Worm (Caenorhabditis elegans) whole organism, L4 larva: ENCODE measurements around the gene fbxa-11.
A peak's percentile ranks its signal among the peaks of the same experiment; 100 is the strongest.
"Not testable (repeated sequence)": the region's sequence is repeated elsewhere in the genome, so short reads cannot be mapped to it uniquely, and the experiment has no call there.

Source experiments
- F10B5.3 ChIP-seq: sonication (generic microtip); optimal IDR thresholded peaks from 2 replicates; lab custom pipeline; 2016; ENCODE audit warnings: mild to moderate bottlenecking, missing genetic modification characterization, missing compliant biosample characterization
- F37D6.2 ChIP-seq: sonication (generic microtip); optimal IDR thresholded peaks from 2 replicates; lab custom pipeline; 2016; ENCODE audit warnings: mild to moderate bottlenecking, missing genetic modification characterization, missing compliant biosample characterization
- T20F7.1 ChIP-seq: fragments of 200-800 bp; sonication (Bioruptor generic); optimal IDR thresholded peaks from 2 replicates; lab custom pipeline; 2018; ENCODE audit warnings: mild to moderate bottlenecking, missing genetic modification characterization, missing compliant biosample characterization
- Y75B8A.6 ChIP-seq: fragments of 200-800 bp; sonication (Bioruptor generic); IDR thresholded peaks from 2 replicates; pipeline ENCODE4 v1.3.6; 2022; ENCODE audit warnings: missing genetic modification reagents, missing genetic modification characterization, missing compliant biosample characterization
- aha-1 ChIP-seq: fragments of 150-350 bp; peaks from one replicate; lab custom pipeline; 2014; ENCODE audit warnings: missing biosample characterization, missing genetic modification characterization
- aly-2 ChIP-seq: sonication (generic microtip); optimal IDR thresholded peaks from 2 replicates; lab custom pipeline; 2018; ENCODE audit warnings: missing biosample characterization, missing genetic modification characterization
- ceh-44 ChIP-seq: fragments of 200-800 bp; sonication (Bioruptor generic); IDR thresholded peaks from 2 replicates; pipeline ENCODE4 v1.3.6; 2022; ENCODE audit warnings: missing genetic modification reagents, missing genetic modification characterization, missing compliant biosample characterization
- ceh-62 ChIP-seq: sonication (generic microtip); optimal IDR thresholded peaks from 2 replicates; lab custom pipeline; 2017; ENCODE audit warnings: missing biosample characterization, missing genetic modification characterization
- ceh-82 ChIP-seq: sonication (generic microtip); optimal IDR thresholded peaks from 2 replicates; lab custom pipeline; 2017; ENCODE audit warnings: missing biosample characterization, missing genetic modification characterization
- cey-2 ChIP-seq: sonication (generic microtip); optimal IDR thresholded peaks from 3 replicates; lab custom pipeline; 2017; ENCODE audit warnings: missing genetic modification characterization, mild to moderate bottlenecking, missing compliant biosample characterization, antibody characterized with exemption, borderline replicate concordance; ENCODE audit not compliant: insufficient read depth
- daf-16 ChIP-seq, 3 experiments: sonication (generic microtip); optimal IDR thresholded peaks; 2 replicates each; lab custom pipeline; 2016 to 2017; ENCODE audit warnings: missing genetic modification characterization in 3 of 3, missing genetic modification reagents in 3 of 3, mild to moderate bottlenecking in 2 of 3, missing compliant biosample characterization in 2 of 3, missing biosample characterization in 1 of 3, moderate library complexity in 1 of 3
- daf-8 ChIP-seq: fragments of 200-800 bp; sonication (Bioruptor generic); IDR thresholded peaks from 2 replicates; pipeline ENCODE4 v1.3.6; 2022; ENCODE audit warnings: missing genetic modification characterization, missing compliant biosample characterization
- dmd-6 ChIP-seq: fragments of 200-800 bp; sonication (Bioruptor generic); IDR thresholded peaks from 2 replicates; pipeline ENCODE4 v1.3.6; 2022; ENCODE audit warnings: missing genetic modification reagents, missing genetic modification characterization, missing compliant biosample characterization
- dmd-9 ChIP-seq: fragments of 200-800 bp; sonication (Bioruptor generic); IDR thresholded peaks from 2 replicates; pipeline ENCODE4 v1.3.6; 2022; ENCODE audit warnings: missing genetic modification reagents, missing genetic modification characterization, missing compliant biosample characterization
- duxl-1 ChIP-seq: sonication (generic microtip); optimal IDR thresholded peaks from 2 replicates; lab custom pipeline; 2016; ENCODE audit warnings: mild to moderate bottlenecking, missing genetic modification characterization, moderate library complexity, missing compliant biosample characterization; ENCODE audit not compliant: poor library complexity
- dve-1 ChIP-seq: sonication (generic microtip); optimal IDR thresholded peaks from 2 replicates; lab custom pipeline; 2017; ENCODE audit warnings: antibody characterized with exemption, mild to moderate bottlenecking, missing genetic modification characterization, missing compliant biosample characterization; ENCODE audit not compliant: insufficient read depth
- fkh-10 ChIP-seq: fragments of 150-350 bp; optimal IDR thresholded peaks from 2 replicates; lab custom pipeline; 2014; ENCODE audit warnings: missing biosample characterization, missing genetic modification reagents, missing genetic modification characterization
- gei-8 ChIP-seq: fragments of 200-800 bp; sonication (Bioruptor generic); optimal IDR thresholded peaks from 2 replicates; lab custom pipeline; 2018; ENCODE audit warnings: mild to moderate bottlenecking, missing genetic modification characterization, missing compliant biosample characterization
- hif-1 ChIP-seq, 2 experiments: sonication (generic microtip); optimal IDR thresholded peaks; 2 replicates each; lab custom pipeline; 2016 to 2017; ENCODE audit warnings: missing compliant biosample characterization in 2 of 2, missing genetic modification characterization in 2 of 2, missing genetic modification reagents in 2 of 2, missing genotype in 2 of 2, mild to moderate bottlenecking in 1 of 2
- hlh-11 ChIP-seq: fragments of 200-800 bp; sonication (Bioruptor generic); optimal IDR thresholded peaks from 2 replicates; lab custom pipeline; 2018; ENCODE audit warnings: mild to moderate bottlenecking, missing genetic modification characterization, missing compliant biosample characterization
- jun-1 ChIP-seq: fragments of 150-350 bp; optimal IDR thresholded peaks from 2 replicates; lab custom pipeline; 2014; ENCODE audit warnings: missing biosample characterization, missing genetic modification reagents, missing genetic modification characterization
- lin-29 ChIP-seq: fragments of 200-800 bp; sonication (Bioruptor generic); IDR thresholded peaks from 2 replicates; pipeline ENCODE4 v1.3.6; 2022; ENCODE audit warnings: missing genetic modification reagents, missing genetic modification characterization, missing compliant biosample characterization
- lir-3 ChIP-seq: sonication (generic microtip); optimal IDR thresholded peaks from 2 replicates; lab custom pipeline; 2016; ENCODE audit warnings: mild to moderate bottlenecking, missing genetic modification characterization, missing compliant biosample characterization
- mep-1 ChIP-seq: fragments of 150-350 bp; sonication (generic microtip); optimal IDR thresholded peaks from 3 replicates; lab custom pipeline; 2014; ENCODE audit warnings: missing biosample characterization, missing genetic modification characterization
- nhr-11 ChIP-seq: fragments of 150-350 bp; optimal IDR thresholded peaks from 2 replicates; lab custom pipeline; 2014; ENCODE audit warnings: missing biosample characterization, missing genetic modification characterization
- nhr-111 ChIP-seq: fragments of 200-800 bp; sonication (Bioruptor generic); optimal IDR thresholded peaks from 2 replicates; lab custom pipeline; 2018; ENCODE audit warnings: mild to moderate bottlenecking, missing genetic modification characterization, missing compliant biosample characterization
- nhr-28 ChIP-seq: fragments of 150-350 bp; optimal IDR thresholded peaks from 2 replicates; lab custom pipeline; 2014; ENCODE audit warnings: missing biosample characterization, missing genetic modification characterization
- nhr-48 ChIP-seq: sonication (generic microtip); optimal IDR thresholded peaks from 2 replicates; lab custom pipeline; 2016; ENCODE audit warnings: mild to moderate bottlenecking, missing genetic modification characterization, missing compliant biosample characterization
- pqm-1 ChIP-seq: sonication (generic microtip); optimal IDR thresholded peaks from 2 replicates; lab custom pipeline; 2017; ENCODE audit warnings: missing biosample characterization, missing genetic modification characterization
- skn-1 ChIP-seq: fragments of 150-350 bp; optimal IDR thresholded peaks from 2 replicates; lab custom pipeline; 2014; ENCODE audit warnings: missing biosample characterization, missing genetic modification characterization
- spr-1 ChIP-seq: sonication (generic microtip); optimal IDR thresholded peaks from 2 replicates; lab custom pipeline; 2016; ENCODE audit warnings: mild to moderate bottlenecking, missing genetic modification characterization, missing compliant biosample characterization
- tra-1 ChIP-seq: fragments of 200-800 bp; sonication (Bioruptor generic); IDR thresholded peaks from 2 replicates; pipeline ENCODE4 v1.3.6; 2022; ENCODE audit warnings: missing genetic modification reagents, missing genetic modification characterization, missing compliant biosample characterization
- unc-39 ChIP-seq: sonication (generic microtip); optimal IDR thresholded peaks from 2 replicates; lab custom pipeline; 2017; ENCODE audit warnings: missing biosample characterization, missing genetic modification characterization
- unc-62 ChIP-seq, 3 experiments: fragments of 150-350 bp in 1 of 3; sonication (generic microtip); optimal IDR thresholded peaks in 2 of 3; peaks in 1 of 3; 1 replicate in 1 of 3; 2 replicates in 2 of 3; lab custom pipeline; 2014 to 2017; ENCODE audit warnings: missing biosample characterization in 3 of 3, missing genetic modification characterization in 3 of 3, missing genetic modification reagents in 3 of 3, missing genotype in 1 of 3
- vab-7 ChIP-seq: fragments of 200-800 bp; sonication (Bioruptor generic); IDR thresholded peaks from 2 replicates; pipeline ENCODE4 v1.3.6; 2022; ENCODE audit warnings: missing genetic modification reagents, missing genetic modification characterization, missing compliant biosample characterization
- zfp-3 ChIP-seq: fragments of 200-800 bp; sonication (Bioruptor generic); conservative IDR thresholded peaks from 2 replicates; pipeline ENCODE4 v1.3.6; 2022; ENCODE audit warnings: missing genetic modification reagents, missing genetic modification characterization, missing compliant biosample characterization
- ztf-11 ChIP-seq: fragments of 150-350 bp; optimal IDR thresholded peaks from 2 replicates; lab custom pipeline; 2014; ENCODE audit warnings: missing biosample characterization, missing genetic modification characterization

Gene fbxa-11

ce11 chrIII:916897-917296 lies 33.8 kb upstream of the fbxa-11 start, which contains the start of gene idpp-13:
TSS of gene idpp-13 (minus strand) at chrIII:916997.
- no peak for TF ChIP-seq mep-1
- TF ChIP-seq skn-1 (tag; lab: Kevin White, UChicago), result no peak
- no peak for TF ChIP-seq hif-1 (tag; optimal IDR thresholded peaks at IDR 0.05; lab: Kevin White, UChicago)
- no peak for TF ChIP-seq ceh-82 (tag; lab: Kevin White, UChicago)
- TF ChIP-seq aly-2 (tag; lab: Kevin White, UChicago), result no peak
- TF ChIP-seq ceh-44 (GFP tag; lab: Robert Waterston, UW), result no peak
- TF ChIP-seq zfp-3 (GFP tag; lab: Robert Waterston, UW), result no peak
- no peak for TF ChIP-seq T20F7.1 (GFP tag; lab: Kevin White, UChicago)
- TF ChIP-seq F37D6.2 (tag; lab: Kevin White, UChicago), result no peak
- TF ChIP-seq daf-8 (GFP tag; lab: Robert Waterston, UW), result no peak
- TF ChIP-seq lin-29 (GFP tag; lab: Robert Waterston, UW), result no peak
- TF ChIP-seq cey-2 (tag; lab: Kevin White, UChicago), result no peak
- no peak for TF ChIP-seq ceh-62 (tag; lab: Kevin White, UChicago)

- TF ChIP-seq fkh-10 (GFP tag; lab: Kevin White, UChicago) (no peak), hlh-11 (tag; lab: Kevin White, UChicago) (no peak), aha-1 (tag; lab: Kevin White, UChicago) (peak; percentile 2), zfp-3 (GFP tag; lab: Robert Waterston, UW) (no peak)
Measured at ce11 chrIII:919322-919721, 31.3 kb upstream of the fbxa-11 start, which contains the start of gene F23H11.7. TSS of gene F23H11.7 (minus strand) at chrIII:919422.

DNA sequence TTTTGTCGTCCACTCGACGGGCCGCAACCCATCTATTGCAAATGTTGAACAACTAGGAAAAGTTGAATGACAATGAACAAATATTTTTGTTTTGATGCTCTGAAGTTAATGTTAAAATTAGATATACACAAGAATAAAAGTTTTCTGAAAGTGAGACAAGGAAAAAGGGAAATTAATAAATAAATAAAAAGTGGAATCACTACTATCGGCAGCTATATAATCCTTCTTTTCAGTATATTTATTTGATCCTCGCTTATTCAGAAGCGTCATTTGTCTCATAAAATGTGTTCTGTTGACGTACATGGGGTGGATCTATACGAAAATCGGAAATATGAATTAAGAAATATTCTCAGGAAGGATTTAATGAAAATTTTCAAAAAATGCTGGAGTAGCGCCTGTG lies 24.5 kb upstream of the fbxa-11 start, which contains the start of gene pef-1:
Gene pef-1 (minus strand): TSS at position 101 of the 400 bp plus-strand sequence.
- TF ChIP-seq nhr-11 (tag; lab: Kevin White, UChicago) (no peak), duxl-1 (no peak), dmd-9 (no peak), jun-1 (tag; lab: Kevin White, UChicago) (no peak), T20F7.1 (GFP tag; lab: Kevin White, UChicago) (no peak), unc-39 (tag; lab: Kevin White, UChicago) (no peak), ztf-11 (no peak), gei-8 (GFP tag; lab: Kevin White, UChicago) (no peak), Y75B8A.6 (GFP tag; lab: Robert Waterston, UW) (no peak), dmd-6 (no peak), aha-1 (tag; lab: Kevin White, UChicago) (no peak)

- peak; percentile 65 for TF ChIP-seq spr-1 (tag; lab: Kevin White, UChicago)
- peak; percentile 19 for TF ChIP-seq F10B5.3 (tag; lab: Kevin White, UChicago)
- peak; percentile 28 for TF ChIP-seq nhr-48 (tag; lab: Kevin White, UChicago)
- peak; percentile 69 for TF ChIP-seq lir-3
- peak in 1 of 2 experiments; percentile 57 for TF ChIP-seq daf-16 (GFP tag; optimal IDR thresholded peaks at IDR 0.05; lab: Kevin White, UChicago)
- TF ChIP-seq daf-16 (tag; optimal IDR thresholded peaks at IDR 0.05; lab: Kevin White, UChicago), result not testable (repeated sequence)
Measured at ce11 chrIII:931405-931804, 19.3 kb upstream of the fbxa-11 start.

DNA sequence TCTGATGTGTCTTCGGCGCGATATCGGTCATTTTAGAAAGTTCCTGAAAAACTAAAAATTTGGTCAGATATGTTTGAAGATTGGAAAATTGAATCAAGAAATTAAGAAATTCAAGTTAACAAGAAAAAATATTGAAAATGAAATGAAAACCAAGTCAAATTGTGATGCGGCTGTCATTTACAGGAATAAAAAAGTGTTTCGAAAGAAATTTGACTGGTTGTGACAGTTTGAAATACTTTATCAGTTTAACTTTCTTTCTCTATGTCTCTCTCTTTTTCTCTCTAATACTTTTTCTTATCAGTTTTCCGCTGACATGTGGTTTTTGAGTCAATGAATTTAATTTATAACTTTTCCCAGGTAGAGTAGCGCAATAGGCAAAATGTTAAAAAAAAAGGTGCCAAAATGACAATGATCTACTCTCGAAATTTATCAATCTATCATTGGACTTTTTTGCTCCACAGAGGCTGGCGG lies 14.6 kb upstream of the fbxa-11 start, which contains the start of gene fbxa-55:
Gene fbxa-55 (minus strand): TSS at position 51 of the 471 bp plus-strand sequence.
- TF ChIP-seq dve-1 (tag; lab: Kevin White, UChicago), result peak; percentile 52
- peak; percentile 43 for TF ChIP-seq pqm-1 (tag; lab: Kevin White, UChicago)
- TF ChIP-seq hlh-11 (tag; lab: Kevin White, UChicago), result peak; percentile 75
- peak in 1 of 2 experiments; percentile 6 for TF ChIP-seq unc-62 (GFP tag; optimal IDR thresholded peaks at IDR 0.05 in 1 of 2; lab: Kevin White, UChicago)
- no peak for TF ChIP-seq unc-62 (tag; optimal IDR thresholded peaks at IDR 0.05; lab: Kevin White, UChicago)
- peak; percentile 92 for TF ChIP-seq dmd-6
- no peak for TF ChIP-seq F37D6.2 (tag; lab: Kevin White, UChicago)
- TF ChIP-seq tra-1 (GFP tag; lab: Robert Waterston, UW), result peak; percentile 80
- no peak for TF ChIP-seq daf-16 (GFP tag; optimal IDR thresholded peaks at IDR 0.05; lab: Kevin White, UChicago)
- peak; percentile 51 for TF ChIP-seq daf-16 (tag; optimal IDR thresholded peaks at IDR 0.05; lab: Kevin White, UChicago)
- no peak for TF ChIP-seq nhr-111
- peak; percentile 25 for TF ChIP-seq nhr-28 (tag; lab: Kevin White, UChicago)
- no peak for TF ChIP-seq vab-7 (GFP tag; lab: Robert Waterston, UW)
